Worm (Caenorhabditis elegans) whole organism, L1 larva: ENCODE measurements around the gene clec-227.

Experiments used
- C16A3.4 ChIP-seq: fragments of 150-350 bp; optimal IDR thresholded peaks from 2 replicates; lab custom pipeline; 2014; ENCODE audit warnings: missing biosample characterization, missing genetic modification characterization
- F16B12.6 ChIP-seq: fragments of 150-350 bp; optimal IDR thresholded peaks from 2 replicates; lab custom pipeline; 2014; ENCODE audit warnings: missing biosample characterization, missing genetic modification characterization
- aha-1 ChIP-seq: fragments of 150-350 bp; optimal IDR thresholded peaks from 2 replicates; lab custom pipeline; 2014; ENCODE audit warnings: missing biosample characterization, missing genetic modification characterization
- ama-1 ChIP-seq: fragments of 150-350 bp; optimal IDR thresholded peaks from 2 replicates; lab custom pipeline; 2014
- blmp-1 ChIP-seq: fragments of 150-350 bp; optimal IDR thresholded peaks from 2 replicates; lab custom pipeline; 2014; ENCODE audit warnings: missing biosample characterization, missing genetic modification characterization
- ceh-63 ChIP-seq: fragments of 200-800 bp; sonication (Bioruptor generic); optimal IDR thresholded peaks from 2 replicates; lab custom pipeline; 2018; ENCODE audit warnings: mild to moderate bottlenecking, missing genetic modification characterization, missing compliant biosample characterization
- ceh-82 ChIP-seq, 3 experiments: fragments of 150-350 bp in 1 of 3; sonication (generic microtip) in 2 of 3; optimal IDR thresholded peaks; 2 replicates each; lab custom pipeline; 2014 to 2017; ENCODE audit warnings: missing biosample characterization in 3 of 3, missing genetic modification characterization in 3 of 3
- ceh-88 ChIP-seq: fragments of 200-800 bp; sonication (Bioruptor generic); IDR thresholded peaks from 2 replicates; pipeline ENCODE4 v1.3.6; 2022; ENCODE audit warnings: missing genetic modification characterization, missing compliant biosample characterization
- dpl-1 ChIP-seq, 3 experiments: fragments of 150-350 bp in 2 of 3; sonication (generic microtip) in 1 of 3; optimal IDR thresholded peaks; 2 replicates each; lab custom pipeline; 2014 to 2017; ENCODE audit warnings: missing biosample characterization in 3 of 3, missing genetic modification characterization in 3 of 3, missing genetic modification reagents in 3 of 3
- dsc-1 ChIP-seq: sonication (generic microtip); optimal IDR thresholded peaks from 2 replicates; lab custom pipeline; 2016; ENCODE audit warnings: mild to moderate bottlenecking, missing genetic modification characterization, missing compliant biosample characterization
- efl-1 ChIP-seq, 4 experiments: fragments of 150-350 bp; optimal IDR thresholded peaks in 3 of 4; peaks in 1 of 4; 1 replicate in 1 of 4; 2 replicates in 3 of 4; lab custom pipeline; 2014; ENCODE audit warnings: missing biosample characterization in 2 of 4, missing genetic modification characterization in 2 of 4, missing genetic modification reagents in 2 of 4
- fkh-8 ChIP-seq: sonication (generic microtip); optimal IDR thresholded peaks from 2 replicates; lab custom pipeline; 2016; ENCODE audit warnings: mild to moderate bottlenecking, missing genetic modification characterization, missing compliant biosample characterization
- hlh-4 ChIP-seq: sonication (generic microtip); optimal IDR thresholded peaks from 2 replicates; lab custom pipeline; 2016; ENCODE audit warnings: mild to moderate bottlenecking, missing genetic modification characterization, missing compliant biosample characterization
- irx-1 ChIP-seq: sonication (generic microtip); optimal IDR thresholded peaks from 2 replicates; lab custom pipeline; 2016; ENCODE audit warnings: missing genetic modification characterization, missing compliant biosample characterization
- isw-1 ChIP-seq: fragments of 200-800 bp; sonication (Bioruptor generic); IDR thresholded peaks from 2 replicates; pipeline ENCODE4 v1.3.6; 2022; ENCODE audit warnings: missing genetic modification characterization, missing compliant biosample characterization
- lin-13 ChIP-seq: fragments of 150-350 bp; optimal IDR thresholded peaks from 2 replicates; lab custom pipeline; 2014; ENCODE audit warnings: missing biosample characterization, missing genetic modification reagents, missing genetic modification characterization
- lin-35 ChIP-seq, 2 experiments: fragments of 150-350 bp; optimal IDR thresholded peaks; 2 replicates each; lab custom pipeline; 2014; ENCODE audit warnings: missing biosample characterization in 2 of 2, missing genetic modification characterization in 2 of 2, missing genetic modification reagents in 2 of 2
- lin-39 ChIP-seq: fragments of 150-350 bp; optimal IDR thresholded peaks from 2 replicates; lab custom pipeline; 2014; ENCODE audit warnings: missing biosample characterization, missing genetic modification reagents, missing genetic modification characterization
- lir-3 ChIP-seq: sonication (generic microtip); optimal IDR thresholded peaks from 2 replicates; lab custom pipeline; 2016; ENCODE audit warnings: mild to moderate bottlenecking, missing genetic modification characterization, moderate library complexity, missing compliant biosample characterization; ENCODE audit not compliant: poor library complexity
- lsy-2 ChIP-seq, 2 experiments: fragments of 150-350 bp; optimal IDR thresholded peaks; 2 replicates each; lab custom pipeline; 2014; ENCODE audit warnings: missing biosample characterization in 2 of 2, missing genetic modification characterization in 2 of 2
- mab-9 ChIP-seq: fragments of 200-800 bp; sonication (Bioruptor generic); IDR thresholded peaks from 2 replicates; pipeline ENCODE4 v1.3.6; 2022; ENCODE audit warnings: missing genetic modification reagents, missing genetic modification characterization, missing compliant biosample characterization
- mef-2 ChIP-seq: fragments of 150-350 bp; optimal IDR thresholded peaks from 2 replicates; lab custom pipeline; 2014; ENCODE audit warnings: missing biosample characterization, missing genetic modification characterization
- nhr-11 ChIP-seq: fragments of 150-350 bp; optimal IDR thresholded peaks from 2 replicates; lab custom pipeline; 2014; ENCODE audit warnings: missing biosample characterization, missing genetic modification characterization
- nhr-19 ChIP-seq: fragments of 200-800 bp; sonication (Bioruptor generic); conservative IDR thresholded peaks from 2 replicates; pipeline ENCODE4 v1.3.6; 2022; ENCODE audit warnings: missing genetic modification characterization, missing compliant biosample characterization
- nhr-20 ChIP-seq: sonication (generic microtip); optimal IDR thresholded peaks from 2 replicates; lab custom pipeline; 2016; ENCODE audit warnings: mild to moderate bottlenecking, missing genetic modification characterization, missing compliant biosample characterization
- nhr-47 ChIP-seq: sonication (generic microtip); optimal IDR thresholded peaks from 2 replicates; lab custom pipeline; 2016; ENCODE audit warnings: mild to moderate bottlenecking, missing genetic modification characterization, moderate library complexity, missing compliant biosample characterization
- nhr-84 ChIP-seq: sonication (generic microtip); optimal IDR thresholded peaks from 2 replicates; lab custom pipeline; 2017; ENCODE audit warnings: missing biosample characterization, missing genetic modification characterization
- nhr-90 ChIP-seq: sonication (generic microtip); optimal IDR thresholded peaks from 2 replicates; lab custom pipeline; 2016; ENCODE audit warnings: mild to moderate bottlenecking, missing genetic modification characterization, missing compliant biosample characterization; ENCODE audit not compliant: poor library complexity
- pag-3 ChIP-seq: sonication (generic microtip); optimal IDR thresholded peaks from 2 replicates; lab custom pipeline; 2017; ENCODE audit warnings: missing genetic modification characterization, mild to moderate bottlenecking, missing compliant biosample characterization, antibody characterized with exemption, borderline replicate concordance; ENCODE audit not compliant: insufficient read depth
- pax-3 ChIP-seq: fragments of 200-800 bp; sonication (Bioruptor generic); optimal IDR thresholded peaks from 2 replicates; lab custom pipeline; 2018; ENCODE audit warnings: mild to moderate bottlenecking, missing genetic modification characterization, moderate library complexity, missing compliant biosample characterization
- pqm-1 ChIP-seq: sonication (generic microtip); optimal IDR thresholded peaks from 3 replicates; lab custom pipeline; 2017; ENCODE audit warnings: missing biosample characterization, missing genetic modification characterization
- rnt-1 ChIP-seq: sonication (generic microtip); optimal IDR thresholded peaks from 2 replicates; lab custom pipeline; 2016; ENCODE audit warnings: mild to moderate bottlenecking, missing genetic modification characterization, moderate library complexity, missing compliant biosample characterization
- skn-1 ChIP-seq: fragments of 150-350 bp; optimal IDR thresholded peaks from 2 replicates; lab custom pipeline; 2014; ENCODE audit warnings: missing biosample characterization, missing genetic modification characterization
- snpc-4 ChIP-seq: fragments of 150-350 bp; optimal IDR thresholded peaks from 2 replicates; lab custom pipeline; 2014; ENCODE audit warnings: missing biosample characterization, missing genetic modification characterization
- snu-23 ChIP-seq: sonication (generic microtip); optimal IDR thresholded peaks from 2 replicates; lab custom pipeline; 2016; ENCODE audit warnings: missing genetic modification characterization, missing compliant biosample characterization
- sox-4 ChIP-seq: sonication (generic microtip); optimal IDR thresholded peaks from 2 replicates; lab custom pipeline; 2016; ENCODE audit warnings: missing genetic modification characterization, missing compliant biosample characterization
- swsn-7 ChIP-seq: sonication (generic microtip); optimal IDR thresholded peaks from 2 replicates; lab custom pipeline; 2016; ENCODE audit warnings: missing genetic modification characterization, missing compliant biosample characterization
- tbx-2 ChIP-seq: sonication (generic microtip); optimal IDR thresholded peaks from 2 replicates; lab custom pipeline; 2016; ENCODE audit warnings: missing genetic modification characterization, missing compliant biosample characterization
- unc-130 ChIP-seq: fragments of 150-350 bp; optimal IDR thresholded peaks from 2 replicates; lab custom pipeline; 2017; ENCODE audit warnings: missing biosample characterization, missing genetic modification characterization, inconsistent platforms
- unc-86 ChIP-seq: sonication (generic microtip); optimal IDR thresholded peaks from 2 replicates; lab custom pipeline; 2016; ENCODE audit warnings: missing genetic modification characterization, missing compliant biosample characterization
- xbp-1 ChIP-seq: sonication (generic microtip); optimal IDR thresholded peaks from 2 replicates; lab custom pipeline; 2016; ENCODE audit warnings: missing genetic modification characterization, missing compliant biosample characterization
- zag-1 ChIP-seq: fragments of 150-350 bp; optimal IDR thresholded peaks from 2 replicates; lab custom pipeline; 2014; ENCODE audit warnings: missing biosample characterization, missing genetic modification characterization
- ztf-11 ChIP-seq, 2 experiments: sonication (generic microtip); optimal IDR thresholded peaks; 2 replicates each; lab custom pipeline; 2016 to 2017; ENCODE audit warnings: missing genetic modification characterization in 2 of 2, missing biosample characterization in 1 of 2, missing compliant biosample characterization in 1 of 2

The clec-227 gene

DNA sequence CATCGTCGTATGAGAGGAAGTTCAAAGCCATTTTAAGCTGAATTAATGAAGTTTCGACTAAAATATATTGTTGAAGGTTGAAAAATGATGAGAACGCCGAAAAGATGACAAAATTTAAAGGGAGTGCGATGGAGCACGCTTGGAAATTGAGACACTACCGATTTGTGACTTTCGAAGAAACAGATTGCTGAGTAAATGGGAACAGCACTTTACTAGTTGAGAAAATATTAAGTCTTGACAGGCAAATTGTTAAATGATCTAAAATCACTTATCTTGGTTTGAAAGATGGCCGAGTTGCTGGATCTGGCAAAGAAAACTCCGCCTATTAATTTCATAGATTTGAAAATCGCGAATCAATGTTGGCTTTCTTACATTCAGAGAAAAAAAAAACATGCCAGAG, 49.1 kb upstream of the clec-227 start, which contains the start of gene rpoa-12 (continued):
- TF ChIP-seq skn-1 (tag; lab: Kevin White, UChicago) (peak; percentile 94), xbp-1 (peak; percentile 55), efl-1 (optimal IDR thresholded peaks at IDR 0.05; lab: Kevin White, UChicago) (peak; percentile 52 to 58), efl-1 (GFP tag; optimal IDR thresholded peaks at IDR 0.05 in 1 of 2; lab: Kevin White, UChicago) (peak; percentile 50 to 78), hlh-4 (tag; lab: Kevin White, UChicago) (no peak), snu-23 (GFP tag; lab: Kevin White, UChicago) (peak; percentile 57), ceh-63 (no peak), F16B12.6 (tag; lab: Kevin White, UChicago) (peak; percentile 27)

DNA sequence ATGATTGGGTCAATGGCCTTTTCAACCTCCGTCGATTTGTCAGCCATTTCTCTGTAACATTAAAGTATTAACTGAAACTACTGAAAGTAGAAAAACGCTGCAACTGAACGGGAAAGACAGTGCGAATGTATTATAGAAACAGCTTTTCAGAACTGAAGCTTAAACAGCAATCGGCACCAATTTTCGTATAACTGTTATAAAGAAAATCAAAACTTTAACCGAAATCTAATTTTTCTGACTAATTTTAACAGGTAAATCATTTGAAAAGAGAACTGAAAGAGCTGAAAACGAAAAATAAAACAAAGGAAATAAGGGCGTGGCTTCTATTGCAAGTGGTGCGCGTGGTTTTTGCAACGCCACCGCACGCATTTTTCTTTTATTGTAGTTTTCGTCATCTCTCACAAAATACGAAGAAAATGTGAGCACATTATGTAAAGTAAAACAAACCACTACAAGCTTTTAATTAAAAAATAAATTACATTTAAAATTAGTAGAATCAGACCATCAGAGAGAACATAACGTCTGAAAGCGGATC, 47.3 kb upstream of the clec-227 start, which contains the start of gene rrsr-1:
Gene rrsr-1 (minus strand): TSS at position 51 of the 535 bp plus-strand sequence.
- TF ChIP-seq snpc-4 (tag; lab: Kevin White, UChicago): peak; percentile 57
- TF ChIP-seq lin-35 (GFP tag; optimal IDR thresholded peaks at IDR 0.05; lab: Kevin White, UChicago): peak in 1 of 2 experiments; percentile 54
- no peak for TF ChIP-seq aha-1
- TF ChIP-seq lsy-2 (tag; optimal IDR thresholded peaks at IDR 0.05; lab: Kevin White, UChicago): peak in 1 of 2 experiments; percentile 40
- TF ChIP-seq nhr-84 (tag; lab: Kevin White, UChicago): no peak
- no peak for TF ChIP-seq pqm-1 (tag; lab: Kevin White, UChicago)
- peak; percentile 49 to 58 for TF ChIP-seq efl-1 (optimal IDR thresholded peaks at IDR 0.05; lab: Kevin White, UChicago)
- TF ChIP-seq efl-1 (GFP tag; optimal IDR thresholded peaks at IDR 0.05 in 1 of 2; lab: Kevin White, UChicago): peak; percentile 32 to 96
- TF ChIP-seq nhr-19 (GFP tag; lab: Robert Waterston, UW): peak; percentile 42
- TF ChIP-seq fkh-8: no peak
- TF ChIP-seq ceh-88 (GFP tag; lab: Robert Waterston, UW): no peak
- peak; percentile 29 for TF ChIP-seq irx-1 (tag; lab: Kevin White, UChicago)
- TF ChIP-seq rnt-1 (tag; lab: Kevin White, UChicago): peak; percentile 78
- peak; percentile 19 for TF ChIP-seq unc-86 (tag; lab: Kevin White, UChicago)
- peak; percentile 2 for TF ChIP-seq nhr-11 (tag; lab: Kevin White, UChicago)
- TF ChIP-seq pax-3 (tag; lab: Kevin White, UChicago): peak; percentile 25
- TF ChIP-seq xbp-1: peak; percentile 49
- peak; percentile 60 for TF ChIP-seq nhr-90 (tag; lab: Kevin White, UChicago)
- no peak for TF ChIP-seq ama-1 (lab: Kevin White, UChicago)
- TF ChIP-seq skn-1 (tag; lab: Kevin White, UChicago): peak; percentile 74
- no peak for TF ChIP-seq lin-13 (GFP tag; lab: Kevin White, UChicago)
- TF ChIP-seq unc-130 (tag; lab: Kevin White, UChicago): peak; percentile 75
- TF ChIP-seq blmp-1 (tag; lab: Kevin White, UChicago): peak; percentile 21
- no peak for TF ChIP-seq zag-1 (tag; lab: Kevin White, UChicago)
- TF ChIP-seq pag-3: no peak
- peak; percentile 15 for TF ChIP-seq lir-3 (tag; lab: Kevin White, UChicago)
- peak in 1 of 2 experiments; percentile 6 for TF ChIP-seq ztf-11 (tag; optimal IDR thresholded peaks at IDR 0.05; lab: Kevin White, UChicago)
- no peak for TF ChIP-seq hlh-4 (tag; lab: Kevin White, UChicago)
- TF ChIP-seq nhr-20 (tag; lab: Kevin White, UChicago): peak; percentile 47
- no peak for TF ChIP-seq mab-9 (GFP tag; lab: Robert Waterston, UW)
- TF ChIP-seq dsc-1 (tag; lab: Kevin White, UChicago): peak; percentile 36
- peak; percentile 6 for TF ChIP-seq lin-39
- peak; percentile 15 for TF ChIP-seq sox-4 (tag; lab: Kevin White, UChicago)
- peak; percentile 35 to 47 (median 41) for TF ChIP-seq dpl-1 (GFP tag; optimal IDR thresholded peaks at IDR 0.05; lab: Kevin White, UChicago)
- TF ChIP-seq mef-2: no peak
- peak; percentile 23 for TF ChIP-seq C16A3.4 (tag; lab: Kevin White, UChicago)
- peak; percentile 42 for TF ChIP-seq tbx-2 (tag; lab: Kevin White, UChicago)
- peak; percentile 68 for TF ChIP-seq nhr-47 (tag; lab: Kevin White, UChicago)
- peak; percentile 3; the same call in 1 of the 2 replicates for TF ChIP-seq isw-1 (GFP tag; lab: Robert Waterston, UW)
- peak; percentile 64 for TF ChIP-seq swsn-7 (tag; lab: Kevin White, UChicago)
- TF ChIP-seq ceh-82 (tag; optimal IDR thresholded peaks at IDR 0.05; lab: Kevin White, UChicago): peak in 2 of 3 experiments; percentile 20 to 34
